Worm (Caenorhabditis elegans): ENCODE measurements around the gene Y77E11A.12.

The Y77E11A.12 gene

ce11 chrIV:1475009-1475408 is at the start of gene Y77E11A.12:
Gene Y77E11A.12, minus strand, starts transcription at chrIV:1475109.
- TF ChIP-seq gmeb-1 (tag; optimal IDR thresholded peaks at IDR 0.05) (no peak), nhr-10 (tag; optimal IDR thresholded peaks at IDR 0.05) (no peak), nhr-23 (tag; optimal IDR thresholded peaks at IDR 0.05) (no peak), dmd-4 (tag; optimal IDR thresholded peaks at IDR 0.05) (no peak), mdl-1 (tag; optimal IDR thresholded peaks at IDR 0.05) (no peak), elt-1 (tag; optimal IDR thresholded peaks at IDR 0.05) (no peak), nhr-129 (tag; optimal IDR thresholded peaks at IDR 0.05) (no peak), nhr-11 (tag; optimal IDR thresholded peaks at IDR 0.05) (no peak), lsy-2 (tag; optimal IDR thresholded peaks at IDR 0.05) (no peak), nhr-237 (tag; optimal IDR thresholded peaks at IDR 0.05) (no peak), nhr-21 (tag; optimal IDR thresholded peaks at IDR 0.05) (no peak), R02D3.7 (tag; optimal IDR thresholded peaks at IDR 0.05) (no peak), fos-1 (tag; optimal IDR thresholded peaks at IDR 0.05) (no peak), nhr-25 (tag; optimal IDR thresholded peaks at IDR 0.05) (no peak), peb-1 (tag; optimal IDR thresholded peaks at IDR 0.05) (no peak), alr-1 (tag; optimal IDR thresholded peaks at IDR 0.05) (no peak), skn-1 (tag; optimal IDR thresholded peaks at IDR 0.05) (no peak), nhr-12 (tag; optimal IDR thresholded peaks at IDR 0.05) (no peak), ama-1 (optimal IDR thresholded peaks at IDR 0.05) (no peak)

DNA sequence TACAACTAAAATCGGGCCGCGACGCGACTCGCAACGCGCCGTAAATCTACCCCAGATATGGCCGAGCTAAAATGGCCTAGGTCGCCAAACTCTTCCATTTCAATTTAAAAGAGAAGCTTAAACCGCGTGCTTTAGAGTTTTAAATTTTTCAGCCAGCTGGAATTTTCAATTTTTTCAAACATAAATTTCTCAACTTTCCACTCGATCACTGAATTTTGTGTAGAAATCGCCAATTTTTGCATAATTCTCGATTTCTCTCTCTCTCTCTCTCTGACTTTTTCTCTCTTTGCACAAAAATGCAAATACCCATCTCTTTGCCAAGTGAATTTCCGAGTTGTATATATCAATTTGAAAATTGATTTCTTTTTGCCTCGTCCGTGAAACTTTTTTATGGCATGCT is 48.5 kb upstream of the Y77E11A.12 start, which contains the start of gene K03H6.1:
Gene K03H6.1, plus strand, starts transcription at position 301 of the 400 bp plus-strand sequence.
- TF ChIP-seq mdl-1 (tag; optimal IDR thresholded peaks at IDR 0.05) (no peak), C34F6.9 (tag; optimal IDR thresholded peaks at IDR 0.05) (no peak), skn-1 (tag; optimal IDR thresholded peaks at IDR 0.05) (no peak), ztf-4 (tag; optimal IDR thresholded peaks at IDR 0.05) (no peak), nhr-21 (tag; optimal IDR thresholded peaks at IDR 0.05) (no peak), sma-3 (GFP tag; optimal IDR thresholded peaks at IDR 0.05) (no peak), nhr-237 (tag; optimal IDR thresholded peaks at IDR 0.05) (no peak), ztf-11 (tag; optimal IDR thresholded peaks at IDR 0.05) (no peak), unc-62 (GFP tag; optimal IDR thresholded peaks at IDR 0.05) (no peak), zag-1 (tag; optimal IDR thresholded peaks at IDR 0.05) (no peak), F13H6.1 (tag; optimal IDR thresholded peaks at IDR 0.05) (no peak)

DNA sequence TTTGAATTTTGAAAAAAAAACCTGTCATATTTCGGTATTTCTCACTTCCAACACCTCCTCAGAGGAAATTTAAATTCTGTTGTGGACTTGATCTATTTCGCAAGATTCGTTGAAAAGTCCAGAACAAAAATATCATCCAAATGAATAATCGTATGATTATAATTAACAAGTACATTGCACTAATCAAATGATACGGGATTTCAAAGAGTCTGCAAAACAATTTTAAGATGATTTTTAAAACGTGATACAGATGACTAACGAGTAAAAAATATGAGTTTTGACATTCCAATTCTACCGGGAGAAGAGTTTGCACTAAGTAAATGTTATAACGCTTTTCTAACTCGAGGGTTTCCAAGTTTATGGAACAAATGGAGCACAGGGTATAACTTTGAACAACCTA is 47.4 kb upstream of the Y77E11A.12 start:
- TF ChIP-seq snpc-4 (tag; optimal IDR thresholded peaks at IDR 0.05), result no peak
- no peak for TF ChIP-seq egl-27 (tag; optimal IDR thresholded peaks at IDR 0.05)
- no peak for TF ChIP-seq lin-13 (GFP tag; optimal IDR thresholded peaks at IDR 0.05)
- peak; percentile 74 for TF ChIP-seq skn-1 (tag; optimal IDR thresholded peaks at IDR 0.05)

ce11 chrIV:1521224-1521623 is 46.3 kb upstream of the Y77E11A.12 start, which contains the start of gene K03H6.4:
Gene K03H6.4, minus strand, starts transcription at chrIV:1521324.
- no peak for TF ChIP-seq mab-5 (tag; optimal IDR thresholded peaks at IDR 0.05)
- TF ChIP-seq R02D3.7 (tag; optimal IDR thresholded peaks at IDR 0.05), result no peak
- TF ChIP-seq nhr-25 (tag; optimal IDR thresholded peaks at IDR 0.05), result no peak
- TF ChIP-seq ztf-11 (tag; optimal IDR thresholded peaks at IDR 0.05), result no peak
- no peak for TF ChIP-seq sma-9 (GFP tag; optimal IDR thresholded peaks at IDR 0.05)
- TF ChIP-seq sma-9 (tag; optimal IDR thresholded peaks at IDR 0.05), result no peak
- no peak for TF ChIP-seq ama-1 (optimal IDR thresholded peaks at IDR 0.05)
- TF ChIP-seq mbf-1 (tag; optimal IDR thresholded peaks at IDR 0.05), result no peak
- TF ChIP-seq ZK546.5 (tag; optimal IDR thresholded peaks at IDR 0.05), result no peak
- TF ChIP-seq lin-39 (tag; optimal IDR thresholded peaks at IDR 0.05), result no peak
- no peak for TF ChIP-seq skn-1 (tag; optimal IDR thresholded peaks at IDR 0.05)
- TF ChIP-seq unc-55 (GFP tag; optimal IDR thresholded peaks at IDR 0.05), result no peak
- no peak for TF ChIP-seq crh-2 (tag; optimal IDR thresholded peaks at IDR 0.05)
- no peak for TF ChIP-seq nhr-10 (tag; optimal IDR thresholded peaks at IDR 0.05)

ce11 chrIV:1516527-1516926 is 41.6 kb upstream of the Y77E11A.12 start, which contains the start of gene clec-172:
Gene clec-172, minus strand, starts transcription at chrIV:1516627.
- TF ChIP-seq alr-1 (tag; optimal IDR thresholded peaks at IDR 0.05) (no peak), unc-39 (tag; optimal IDR thresholded peaks at IDR 0.05) (no peak), nhr-23 (tag; optimal IDR thresholded peaks at IDR 0.05) (no peak), lin-11 (tag; optimal IDR thresholded peaks at IDR 0.05) (no peak), F13H6.1 (tag; optimal IDR thresholded peaks at IDR 0.05) (no peak), fos-1 (tag; optimal IDR thresholded peaks at IDR 0.05) (peak; percentile 1)
